Worm (Caenorhabditis elegans) whole organism, young adult: ENCODE data around the gene ZK546.2.

Experiments used
- T26A5.8 ChIP-seq: sonication (generic microtip); optimal IDR thresholded peaks from 2 replicates; lab custom pipeline; 2016; ENCODE audit warnings: missing genetic modification characterization, missing compliant biosample characterization
- him-1 ChIP-seq: sonication (generic microtip); optimal IDR thresholded peaks from 2 replicates; lab custom pipeline; 2016; ENCODE audit warnings: missing genotype, missing genetic modification reagents, missing genetic modification characterization, missing compliant biosample characterization
- mxl-1 ChIP-seq: sonication (generic microtip); optimal IDR thresholded peaks from 2 replicates; lab custom pipeline; 2016; ENCODE audit warnings: missing genetic modification characterization, missing compliant biosample characterization

ce11 chrII:4905883-4906282, 39.9 kb upstream of the ZK546.2 start:
- TF ChIP-seq T26A5.8 (tag; lab: Kevin White, UChicago) = no peak
- no peak for TF ChIP-seq him-1 (tag; lab: Kevin White, UChicago)
- no peak for TF ChIP-seq mxl-1
